Worm (Caenorhabditis elegans) whole organism, L2 larva: ENCODE results near the gene pqn-39.

Experiments
- ama-1 ChIP-seq: fragments of 150-350 bp; optimal IDR thresholded peaks from 2 replicates; lab custom pipeline; 2018; ENCODE audit warnings: inconsistent platforms
- ceh-82 ChIP-seq: fragments of 150-350 bp; optimal IDR thresholded peaks from 2 replicates; lab custom pipeline; 2014; ENCODE audit warnings: missing biosample characterization, missing genetic modification characterization
- egl-27 ChIP-seq: sonication (generic microtip); optimal IDR thresholded peaks from 3 replicates; lab custom pipeline; 2017; ENCODE audit warnings: missing biosample characterization, missing genetic modification reagents, missing genetic modification characterization
- elt-3 ChIP-seq: sonication (generic microtip); optimal IDR thresholded peaks from 2 replicates; lab custom pipeline; 2017; ENCODE audit warnings: missing biosample characterization, missing genetic modification characterization
- nhr-12 ChIP-seq: fragments of 150-350 bp; optimal IDR thresholded peaks from 2 replicates; lab custom pipeline; 2014; ENCODE audit warnings: missing biosample characterization, missing genetic modification characterization
- snpc-4 ChIP-seq: fragments of 150-350 bp; optimal IDR thresholded peaks from 2 replicates; lab custom pipeline; 2014; ENCODE audit warnings: missing biosample characterization, missing genetic modification characterization
- zag-1 ChIP-seq: fragments of 150-350 bp; optimal IDR thresholded peaks from 2 replicates; lab custom pipeline; 2014; ENCODE audit warnings: missing biosample characterization, missing genetic modification characterization

DNA sequence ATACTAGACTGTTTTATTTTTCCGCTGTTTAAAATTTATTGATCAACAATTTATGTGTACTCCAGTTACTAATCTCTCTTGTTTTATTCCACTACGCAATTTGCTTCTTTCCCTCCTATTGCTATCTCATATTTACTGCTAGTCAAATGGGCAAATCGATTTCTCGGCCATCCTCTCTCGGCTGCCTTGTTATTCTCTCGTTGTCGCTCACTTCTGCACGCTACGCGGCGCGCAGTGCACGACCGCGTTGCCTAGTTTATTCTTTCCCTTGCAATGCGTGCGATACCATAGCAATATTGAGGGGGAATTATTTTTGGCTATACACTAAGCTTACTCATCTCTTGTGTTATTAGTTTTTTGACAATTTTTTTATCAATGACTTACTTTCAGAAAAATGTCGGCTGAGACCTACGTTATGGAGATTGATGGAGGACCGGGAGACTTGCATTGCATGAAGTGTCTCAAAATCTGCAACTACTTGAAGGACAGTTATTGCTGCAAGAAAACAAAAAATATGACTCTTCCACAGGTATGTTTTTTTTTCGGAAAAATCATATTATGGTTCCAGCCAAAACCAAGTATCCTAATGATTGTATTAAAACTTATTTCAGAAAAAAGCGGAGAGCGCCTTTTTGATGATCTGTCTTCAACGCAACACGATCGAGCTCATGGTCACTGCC lies 9.1 kb upstream of the pqn-39 start, which contains the start of gene F48F7.6:
- TF ChIP-seq ama-1 (lab: Kevin White, UChicago), result peak; percentile 1
- TF ChIP-seq elt-3 (tag; lab: Kevin White, UChicago), result no peak
- no peak for TF ChIP-seq nhr-12 (tag; lab: Kevin White, UChicago)
- no peak for TF ChIP-seq egl-27 (tag; lab: Kevin White, UChicago)
- peak; percentile 13 for TF ChIP-seq snpc-4 (tag; lab: Kevin White, UChicago)
- TF ChIP-seq ceh-82 (tag; lab: Kevin White, UChicago), result no peak
- no peak for TF ChIP-seq zag-1 (tag; lab: Kevin White, UChicago)
